Fruit fly (Drosophila melanogaster) whole organism, embryonic: ENCODE measurements around the gene FIG4.

Source experiments
- BEAF-32 ChIP-seq: fragments of 200-800 bp; sonication (Bioruptor generic); optimal IDR thresholded peaks from 3 replicates; lab custom pipeline; 2017; ENCODE audit warnings: missing biosample characterization, missing genetic modification characterization, mild to moderate bottlenecking, moderate library complexity, missing genetic modification reagents
- Bteb2 ChIP-seq: fragments of 200-800 bp; sonication (Bioruptor generic); optimal IDR thresholded peaks from 2 replicates; lab custom pipeline; 2016; ENCODE audit warnings: missing biosample characterization, missing genetic modification characterization
- CG10267 ChIP-seq: fragments of 200-800 bp; sonication (Bioruptor generic); optimal IDR thresholded peaks from 2 replicates; lab custom pipeline; 2018; ENCODE audit warnings: missing biosample characterization, mild to moderate bottlenecking, missing genetic modification characterization, moderate library complexity
- CG10462 ChIP-seq: fragments of 200-800 bp; sonication (Bioruptor generic); optimal IDR thresholded peaks from 2 replicates; lab custom pipeline; 2016; ENCODE audit warnings: missing biosample characterization, missing genetic modification characterization
- CG11696 ChIP-seq: fragments of 200-800 bp; sonication (Bioruptor generic); IDR thresholded peaks from 2 replicates; pipeline ENCODE4 v1.3.6; 2022; ENCODE audit warnings: missing biosample characterization, missing genetic modification characterization
- CG11723 ChIP-seq: fragments of 200-800 bp; sonication (Bioruptor generic); optimal IDR thresholded peaks from 2 replicates; lab custom pipeline; 2017; ENCODE audit warnings: missing biosample characterization, mild to moderate bottlenecking, missing genetic modification characterization
- CG13624 ChIP-seq: fragments of 200-800 bp; sonication (Bioruptor generic); optimal IDR thresholded peaks from 2 replicates; lab custom pipeline; 2016; ENCODE audit warnings: missing biosample characterization, missing genetic modification characterization
- CG1832 ChIP-seq: fragments of 200-800 bp; sonication (Bioruptor generic); optimal IDR thresholded peaks from 2 replicates; lab custom pipeline; 2017; ENCODE audit warnings: missing biosample characterization, mild to moderate bottlenecking, missing genetic modification characterization, inconsistent platforms
- CG2116 ChIP-seq: fragments of 200-800 bp; sonication (Bioruptor generic); optimal IDR thresholded peaks from 3 replicates; lab custom pipeline; 2018; ENCODE audit warnings: missing biosample characterization, mild to moderate bottlenecking, missing genetic modification characterization
- CG30431 ChIP-seq: fragments of 200-800 bp; sonication (Bioruptor generic); optimal IDR thresholded peaks from 2 replicates; lab custom pipeline; 2017; ENCODE audit warnings: missing biosample characterization, missing genetic modification characterization
- CG31388 ChIP-seq: fragments of 200-800 bp; sonication (Bioruptor generic); optimal IDR thresholded peaks from 2 replicates; lab custom pipeline; 2016; ENCODE audit warnings: missing biosample characterization, missing genetic modification characterization
- CG3407 ChIP-seq: fragments of 200-800 bp; sonication (Bioruptor generic); optimal IDR thresholded peaks from 2 replicates; lab custom pipeline; 2018; ENCODE audit warnings: missing biosample characterization, mild to moderate bottlenecking, missing genetic modification characterization
- CG34224 ChIP-seq: fragments of 200-800 bp; sonication (Bioruptor generic); IDR thresholded peaks from 3 replicates; pipeline ENCODE4 v1.3.6; 2022; ENCODE audit warnings: missing biosample characterization, missing genetic modification characterization; ENCODE audit not compliant: partially characterized antibody
- CG5953 ChIP-seq: fragments of 200-800 bp; sonication (Bioruptor generic); IDR thresholded peaks from 2 replicates; pipeline ENCODE4 v1.3.6; 2022; ENCODE audit warnings: missing biosample characterization, missing genetic modification characterization
- CG7556 ChIP-seq: fragments of 200-800 bp; sonication (Bioruptor generic); optimal IDR thresholded peaks from 2 replicates; lab custom pipeline; 2017; ENCODE audit warnings: missing biosample characterization, mild to moderate bottlenecking, missing genetic modification characterization
- CG8944 ChIP-seq: fragments of 200-800 bp; sonication (Bioruptor generic); optimal IDR thresholded peaks from 3 replicates; lab custom pipeline; 2016; ENCODE audit warnings: missing biosample characterization, missing genetic modification characterization
- CG9797 ChIP-seq: fragments of 200-800 bp; sonication (Bioruptor generic); optimal IDR thresholded peaks from 3 replicates; lab custom pipeline; 2018; ENCODE audit warnings: missing biosample characterization, mild to moderate bottlenecking, missing genetic modification characterization
- CoRest ChIP-seq: fragments of 200-800 bp; sonication (Bioruptor generic); optimal IDR thresholded peaks from 3 replicates; lab custom pipeline; 2018; ENCODE audit warnings: missing biosample characterization, mild to moderate bottlenecking, missing genetic modification characterization, moderate library complexity
- CrebB ChIP-seq: fragments of 200-800 bp; sonication (Bioruptor generic); optimal IDR thresholded peaks from 3 replicates; lab custom pipeline; 2018; ENCODE audit warnings: missing biosample characterization, mild to moderate bottlenecking, missing genetic modification characterization
- Dip2 ChIP-seq: fragments of 200-800 bp; sonication (Bioruptor generic); IDR thresholded peaks from 2 replicates; pipeline ENCODE4 v1.3.6; 2022; ENCODE audit warnings: missing biosample characterization, missing genetic modification characterization
- Dll ChIP-seq: fragments of 200-800 bp; sonication (Bioruptor generic); IDR thresholded peaks from 4 replicates; pipeline ENCODE4 v1.3.6; 2022; ENCODE audit warnings: missing biosample characterization, missing genetic modification characterization; ENCODE audit not compliant: partially characterized antibody
- Eip74EF ChIP-seq, 2 experiments: fragments of 200-800 bp in 1 of 2; fragments of >200 bp in 1 of 2; sonication (Bioruptor generic) in 1 of 2; optimal IDR thresholded peaks; 2 replicates each; lab custom pipeline; 2017 to 2019; ENCODE audit warnings: missing biosample characterization in 2 of 2, missing genetic modification characterization in 2 of 2, mild to moderate bottlenecking in 1 of 2, moderate library complexity in 1 of 2
- Gsc ChIP-seq: fragments of 200-800 bp; sonication (Bioruptor generic); IDR thresholded peaks from 2 replicates; pipeline ENCODE4 v1.3.6; 2022; ENCODE audit warnings: missing biosample characterization, missing genetic modification characterization
- H15 ChIP-seq: fragments of 200-800 bp; sonication (Bioruptor generic); IDR thresholded peaks from 3 replicates; pipeline ENCODE4 v1.3.6; 2022; ENCODE audit warnings: missing biosample characterization, missing genetic modification characterization
- HLHmδ ChIP-seq: fragments of 200-800 bp; sonication (Bioruptor generic); optimal IDR thresholded peaks from 2 replicates; lab custom pipeline; 2018; ENCODE audit warnings: missing biosample characterization, mild to moderate bottlenecking, missing genetic modification characterization, moderate library complexity
- HmgD ChIP-seq: fragments of 200-800 bp; sonication (Bioruptor generic); optimal IDR thresholded peaks from 3 replicates; lab custom pipeline; 2016; ENCODE audit warnings: missing biosample characterization, missing genetic modification characterization
- Hr39 ChIP-seq: fragments of >200 bp; optimal IDR thresholded peaks from 2 replicates; lab custom pipeline; 2017
- MESR4 ChIP-seq: fragments of 200-800 bp; sonication (Bioruptor generic); optimal IDR thresholded peaks from 2 replicates; lab custom pipeline; 2018; ENCODE audit warnings: missing biosample characterization, mild to moderate bottlenecking, missing genetic modification characterization, moderate library complexity
- Med ChIP-seq: fragments of 200-800 bp; sonication (Bioruptor generic); peaks from one replicate; lab custom pipeline; 2016; ENCODE audit warnings: missing biosample characterization, missing genetic modification characterization, mild to moderate bottlenecking, inconsistent platforms, moderate library complexity
- Myb ChIP-seq: fragments of 200-800 bp; sonication (Bioruptor generic); optimal IDR thresholded peaks from 2 replicates; lab custom pipeline; 2016; ENCODE audit warnings: missing biosample characterization, missing genetic modification characterization
- Nf-YB ChIP-seq: fragments of 200-800 bp; sonication (Bioruptor generic); optimal IDR thresholded peaks from 3 replicates; lab custom pipeline; 2019; ENCODE audit warnings: missing biosample characterization, mild to moderate bottlenecking, missing genetic modification characterization, moderate library complexity
- Poxn ChIP-seq: fragments of 200-800 bp; sonication (Bioruptor generic); IDR thresholded peaks from 2 replicates; pipeline ENCODE4 v1.3.6; 2022; ENCODE audit warnings: missing biosample characterization, missing genetic modification characterization
- Sry-δ ChIP-seq: fragments of 200-800 bp; sonication (Bioruptor generic); optimal IDR thresholded peaks from 2 replicates; lab custom pipeline; 2016; ENCODE audit warnings: missing biosample characterization, missing genetic modification characterization
- Usf ChIP-seq: fragments of 200-800 bp; sonication (Bioruptor generic); optimal IDR thresholded peaks from 2 replicates; lab custom pipeline; 2017; ENCODE audit warnings: missing genotype, missing biosample characterization, missing genetic modification characterization
- YL-1 ChIP-seq: fragments of 200-800 bp; sonication (Bioruptor generic); optimal IDR thresholded peaks from 3 replicates; lab custom pipeline; 2017; ENCODE audit warnings: missing biosample characterization, mild to moderate bottlenecking, missing genetic modification characterization
- bbx ChIP-seq: fragments of 200-800 bp; sonication (Bioruptor generic); IDR thresholded peaks from 2 replicates; pipeline ENCODE4 v1.3.6; 2022; ENCODE audit warnings: missing biosample characterization, missing genetic modification characterization; ENCODE audit not compliant: partially characterized antibody
- fd3F ChIP-seq: fragments of 200-800 bp; sonication (Bioruptor generic); optimal IDR thresholded peaks from 2 replicates; lab custom pipeline; 2018; ENCODE audit warnings: missing biosample characterization, mild to moderate bottlenecking, missing genetic modification characterization, moderate library complexity
- gcm ChIP-seq: fragments of 200-800 bp; sonication (Bioruptor generic); optimal IDR thresholded peaks from 2 replicates; lab custom pipeline; 2019; ENCODE audit warnings: missing biosample characterization, mild to moderate bottlenecking, missing genetic modification characterization, moderate library complexity
- gem ChIP-seq: fragments of 200-800 bp; sonication (Bioruptor generic); optimal IDR thresholded peaks from 2 replicates; lab custom pipeline; 2019; ENCODE audit warnings: missing biosample characterization, mild to moderate bottlenecking, missing genetic modification characterization, moderate library complexity
- kni ChIP-seq: fragments of 200-800 bp; sonication (Bioruptor generic); optimal IDR thresholded peaks from 3 replicates; lab custom pipeline; 2017; ENCODE audit warnings: mild to moderate bottlenecking, missing biosample characterization, missing genetic modification reagents, missing genetic modification characterization
- knrl ChIP-seq: fragments of 200-800 bp; sonication (Bioruptor generic); IDR thresholded peaks from 3 replicates; pipeline ENCODE4 v1.3.6; 2022; ENCODE audit warnings: missing biosample characterization, missing genetic modification characterization; ENCODE audit not compliant: partially characterized antibody
- mld ChIP-seq: fragments of 200-800 bp; sonication (Bioruptor generic); IDR thresholded peaks from 3 replicates; pipeline ENCODE4 v1.3.6; 2022; ENCODE audit warnings: missing biosample characterization, missing genetic modification characterization; ENCODE audit not compliant: partially characterized antibody
- nau ChIP-seq: fragments of 200-800 bp; sonication (Bioruptor generic); optimal IDR thresholded peaks from 3 replicates; lab custom pipeline; 2017; ENCODE audit warnings: missing biosample characterization, mild to moderate bottlenecking, missing genetic modification characterization, missing genetic modification reagents
- pzg ChIP-seq: fragments of 200-800 bp; sonication (Bioruptor generic); optimal IDR thresholded peaks from 3 replicates; lab custom pipeline; 2018; ENCODE audit warnings: missing biosample characterization, mild to moderate bottlenecking, missing genetic modification characterization, moderate library complexity
- sd ChIP-seq: fragments of 200-800 bp; sonication (Bioruptor generic); optimal IDR thresholded peaks from 3 replicates; lab custom pipeline; 2018; ENCODE audit warnings: missing biosample characterization, mild to moderate bottlenecking, missing genetic modification characterization, moderate library complexity
- sens-2 ChIP-seq: fragments of 200-800 bp; sonication (Bioruptor generic); IDR thresholded peaks from 2 replicates; pipeline ENCODE4 v1.3.6; 2022; ENCODE audit warnings: missing biosample characterization, missing genetic modification characterization
- trem ChIP-seq: fragments of 200-800 bp; optimal IDR thresholded peaks from 3 replicates; lab custom pipeline; 2019; ENCODE audit warnings: missing biosample characterization, mild to moderate bottlenecking, missing genetic modification characterization, moderate library complexity
- unc-4 ChIP-seq: fragments of 200-800 bp; sonication (Bioruptor generic); IDR thresholded peaks from 2 replicates; pipeline ENCODE4 v1.3.6; 2022; ENCODE audit warnings: missing biosample characterization, missing genetic modification characterization; ENCODE audit not compliant: partially characterized antibody
- vnd ChIP-seq: fragments of 200-800 bp; sonication (Bioruptor generic); IDR thresholded peaks from 3 replicates; pipeline ENCODE4 v1.3.6; 2022; ENCODE audit warnings: missing biosample characterization, missing genetic modification characterization; ENCODE audit not compliant: partially characterized antibody
- z ChIP-seq: fragments of 200-800 bp; sonication (Bioruptor generic); IDR thresholded peaks from 3 replicates; pipeline ENCODE4 v1.3.6; 2022; ENCODE audit warnings: missing biosample characterization, missing genetic modification characterization

The FIG4 gene

DNA sequence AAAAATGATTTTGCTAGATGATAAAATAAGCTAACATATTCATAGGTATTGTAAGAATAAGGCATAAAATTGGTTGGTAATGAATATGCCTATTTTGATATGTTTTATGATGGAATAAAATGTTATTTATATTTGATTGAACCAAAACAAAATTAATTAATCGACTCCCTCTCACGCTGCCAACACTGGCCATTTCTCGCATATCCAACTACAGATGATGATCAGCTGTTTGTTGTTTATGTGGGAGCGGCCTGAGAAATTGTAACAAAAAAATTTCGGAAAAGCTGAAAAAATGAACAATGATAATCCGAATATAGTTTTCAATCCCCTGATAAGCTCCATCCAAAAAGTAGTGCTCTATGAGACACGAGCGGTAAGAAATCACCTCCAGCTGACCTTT is at the start of gene FIG4:
Gene FIG4 (plus strand): TSS at position 229 of the 400 bp plus-strand sequence.
- TF ChIP-seq Poxn (GFP tag; lab: Robert Waterston, UW) (no peak), unc-4 (GFP tag; lab: Robert Waterston, UW) (peak; percentile 75), kni (GFP tag; lab: Kevin White, UChicago) (peak; percentile 10), Nf-YB (GFP tag; lab: Kevin White, UChicago) (peak; percentile 7), CG10267 (tag; lab: Kevin White, UChicago) (peak; percentile 35), CG30431 (no peak), CoRest (tag; lab: Kevin White, UChicago) (peak; percentile 20), knrl (GFP tag; lab: Robert Waterston, UW) (peak; percentile 42; the same call in 2 of the 3 replicates), mld (GFP tag; lab: Robert Waterston, UW) (no peak), Med (GFP tag; lab: Kevin White, UChicago) (peak; percentile 45), CG5953 (no peak), gcm (GFP tag; lab: Kevin White, UChicago) (peak; percentile 14), CG13624 (GFP tag; lab: Kevin White, UChicago) (no peak), nau (GFP tag; lab: Kevin White, UChicago) (no peak), Gsc (GFP tag; lab: Robert Waterston, UW) (no peak), CrebB (tag; lab: Kevin White, UChicago) (peak; percentile 4), Sry-δ (GFP tag; lab: Kevin White, UChicago) (peak; percentile 36), HLHmδ (GFP tag; lab: Kevin White, UChicago) (no peak), pzg (GFP tag; lab: Kevin White, UChicago) (peak; percentile 23), sens-2 (GFP tag; lab: Robert Waterston, UW) (no peak), CG10462 (GFP tag; lab: Kevin White, UChicago) (no peak), CG11723 (GFP tag; lab: Kevin White, UChicago) (no peak), CG2116 (peak; percentile 13), CG7556 (GFP tag; lab: Kevin White, UChicago) (no peak), CG11696 (no peak), CG8944 (no peak), Usf (GFP tag; lab: Kevin White, UChicago) (no peak), CG34224 (peak; percentile 87), Hr39 (lab: Kevin White, UChicago) (no peak), trem (tag; lab: Kevin White, UChicago) (no peak), Dll (GFP tag; lab: Robert Waterston, UW) (peak; percentile 92), bbx (GFP tag; lab: Robert Waterston, UW) (peak; percentile 65; the same call in 1 of the 2 replicates), BEAF-32 (GFP tag; lab: Kevin White, UChicago) (peak; percentile 74), HmgD (GFP tag; lab: Kevin White, UChicago) (no peak), fd3F (GFP tag; lab: Kevin White, UChicago) (no peak), CG31388 (GFP tag; lab: Kevin White, UChicago) (no peak), YL-1 (GFP tag; lab: Kevin White, UChicago) (no peak), gem (no peak), Bteb2 (GFP tag; lab: Kevin White, UChicago) (no peak), CG1832 (GFP tag; lab: Kevin White, UChicago) (no peak), Eip74EF (GFP tag; optimal IDR thresholded peaks at IDR 0.05; lab: Kevin White, UChicago) (no peak), H15 (GFP tag; lab: Robert Waterston, UW) (no peak), z (GFP tag; lab: Robert Waterston, UW) (no peak), CG9797 (GFP tag; lab: Kevin White, UChicago) (no peak), Myb (no peak), vnd (0 out of 3 replicates have a peak, but pooled peaks have one; percentile 23), Dip2 (GFP tag; lab: Robert Waterston, UW) (no peak), sd (tag; lab: Kevin White, UChicago) (peak; percentile 68), MESR4 (peak; percentile 2), CG3407 (GFP tag; lab: Kevin White, UChicago) (no peak)
